Worm (Caenorhabditis elegans): ENCODE measurements around the gene C44H9.6.

ce11 chrV:12871753-12872152 lies 26.6 kb upstream of the C44H9.6 start, which contains the start of gene bus-19:
- TF ChIP-seq mcd-1 (GFP tag; IDR thresholded peaks at IDR 0.05) (no peak), mel-28 (tag; optimal IDR thresholded peaks at IDR 0.05; ENCODE audit: borderline replicate concordance) (no peak), snpc-4 (GFP tag; optimal IDR thresholded peaks at IDR 0.05) (no peak), snpc-4 (tag; optimal IDR thresholded peaks at IDR 0.05) (no peak), madf-10 (tag; optimal IDR thresholded peaks at IDR 0.05) (no peak), unc-62 (GFP tag; optimal IDR thresholded peaks at IDR 0.05) (no peak), F55B11.4 (tag; optimal IDR thresholded peaks at IDR 0.05; ENCODE audit: borderline replicate concordance, insufficient read depth) (no peak), rpc-1 (optimal IDR thresholded peaks at IDR 0.05) (no peak), rpc-1 (tag; optimal IDR thresholded peaks at IDR 0.05) (no peak), F49E8.2 (tag; optimal IDR thresholded peaks at IDR 0.05; ENCODE audit: insufficient read depth) (no peak), F37B4.10 (GFP tag; IDR thresholded peaks at IDR 0.05) (no peak)

Data from whole organism, young adult.